Fruit fly (Drosophila melanogaster): ENCODE results near the gene CG12256.

dm6 chr3R:12234584-12234983, 8.4 kb upstream of the CG12256 start, which contains the start of gene Cyp313a5:
- TF ChIP-seq br (GFP tag; optimal IDR thresholded peaks at IDR 0.05) = no peak
- no peak for TF ChIP-seq dsf (GFP tag; optimal IDR thresholded peaks at IDR 0.05; ENCODE audit: borderline replicate concordance)
- no peak for TF ChIP-seq Hnf4 (GFP tag; optimal IDR thresholded peaks at IDR 0.05)
- TF ChIP-seq Myc (optimal IDR thresholded peaks at IDR 0.05) = no peak
- TF ChIP-seq ey (GFP tag; optimal IDR thresholded peaks at IDR 0.05) = no peak
- TF ChIP-seq usp (GFP tag; optimal IDR thresholded peaks at IDR 0.05) = no peak
- TF ChIP-seq psq (GFP tag; optimal IDR thresholded peaks at IDR 0.05) = no peak

Measured in whole organism, wandering third instar larva.